Worm (Caenorhabditis elegans): Measurements from ENCODE around the gene frpr-2.

- TF ChIP-seq fos-1 (tag; optimal IDR thresholded peaks at IDR 0.05) (no peak), nhr-237 (tag; optimal IDR thresholded peaks at IDR 0.05) (no peak), lin-13 (GFP tag; optimal IDR thresholded peaks at IDR 0.05) (no peak), pqm-1 (tag; optimal IDR thresholded peaks at IDR 0.05) (no peak), jun-1 (tag; optimal IDR thresholded peaks at IDR 0.05) (no peak), ceh-62 (tag; optimal IDR thresholded peaks at IDR 0.05) (no peak), ama-1 (optimal IDR thresholded peaks at IDR 0.05) (no peak)
These were observed 46.8 kb upstream of the frpr-2 start for ce11 chrX:12918454-12918853.
